Worm (Caenorhabditis elegans) whole organism, mixed stage, embryonic: ENCODE measurements around the gene col-154.
A peak's percentile ranks its signal among the peaks of the same experiment; 100 is the strongest.

Experiments
- M03D4.4 ChIP-seq: sonication (generic microtip); optimal IDR thresholded peaks from 2 replicates; lab custom pipeline; 2017; ENCODE audit warnings: mild to moderate bottlenecking, missing genetic modification characterization, missing compliant biosample characterization
- bed-3 ChIP-seq: fragments of 200-800 bp; sonication (Bioruptor generic); optimal IDR thresholded peaks from 3 replicates; lab custom pipeline; 2018; ENCODE audit warnings: mild to moderate bottlenecking, missing genetic modification characterization, moderate library complexity, missing compliant biosample characterization
- blmp-1 ChIP-seq: fragments of 150-350 bp; optimal IDR thresholded peaks from 2 replicates; lab custom pipeline; 2014; ENCODE audit warnings: missing biosample characterization, missing genetic modification characterization
- ceh-39 ChIP-seq: fragments of 150-350 bp; optimal IDR thresholded peaks from 2 replicates; lab custom pipeline; 2014; ENCODE audit warnings: missing biosample characterization, missing genetic modification characterization
- ceh-43 ChIP-seq: fragments of 200-800 bp; sonication (Bioruptor generic); optimal IDR thresholded peaks from 2 replicates; lab custom pipeline; 2018; ENCODE audit warnings: mild to moderate bottlenecking, missing genetic modification characterization, moderate library complexity, missing compliant biosample characterization
- ceh-83 ChIP-seq: fragments of 200-800 bp; sonication (Bioruptor generic); optimal IDR thresholded peaks from 2 replicates; lab custom pipeline; 2018; ENCODE audit warnings: mild to moderate bottlenecking, missing genetic modification characterization, missing compliant biosample characterization
- ces-1 ChIP-seq: fragments of 150-350 bp; optimal IDR thresholded peaks from 2 replicates; lab custom pipeline; 2014; ENCODE audit warnings: missing biosample characterization, missing genetic modification reagents, missing genetic modification characterization
- cnd-1 ChIP-seq: fragments of 200-800 bp; sonication (Bioruptor generic); optimal IDR thresholded peaks from 2 replicates; lab custom pipeline; 2018; ENCODE audit warnings: mild to moderate bottlenecking, missing genetic modification characterization, missing compliant biosample characterization
- elt-1 ChIP-seq: sonication (generic microtip); optimal IDR thresholded peaks from 2 replicates; lab custom pipeline; 2017; ENCODE audit warnings: missing genetic modification characterization, mild to moderate bottlenecking, missing compliant biosample characterization, antibody characterized with exemption, moderate library complexity, borderline replicate concordance; ENCODE audit not compliant: insufficient read depth
- elt-3 ChIP-seq: fragments of 150-350 bp; optimal IDR thresholded peaks from 2 replicates; lab custom pipeline; 2014; ENCODE audit warnings: missing biosample characterization, missing genetic modification characterization
- flh-1 ChIP-seq: fragments of 200-800 bp; sonication (Bioruptor generic); optimal IDR thresholded peaks from 2 replicates; lab custom pipeline; 2018; ENCODE audit warnings: mild to moderate bottlenecking, missing genetic modification characterization, moderate library complexity, missing compliant biosample characterization
- ham-2 ChIP-seq: fragments of 200-800 bp; sonication (Bioruptor generic); optimal IDR thresholded peaks from 2 replicates; lab custom pipeline; 2018; ENCODE audit warnings: mild to moderate bottlenecking, missing genetic modification characterization, missing compliant biosample characterization
- hlh-1 ChIP-seq: fragments of 150-350 bp; optimal IDR thresholded peaks from 2 replicates; lab custom pipeline; 2014; ENCODE audit warnings: missing biosample characterization, missing genetic modification reagents, missing genetic modification characterization
- lin-13 ChIP-seq: fragments of 150-350 bp; optimal IDR thresholded peaks from 2 replicates; lab custom pipeline; 2014; ENCODE audit warnings: missing biosample characterization, missing genetic modification characterization
- lin-32 ChIP-seq: fragments of 200-800 bp; sonication (Bioruptor generic); optimal IDR thresholded peaks from 2 replicates; lab custom pipeline; 2018; ENCODE audit warnings: mild to moderate bottlenecking, missing genetic modification characterization, missing compliant biosample characterization
- lsy-2 ChIP-seq: fragments of 150-350 bp; optimal IDR thresholded peaks from 2 replicates; lab custom pipeline; 2014; ENCODE audit warnings: missing biosample characterization, missing genetic modification characterization
- mab-5 ChIP-seq: fragments of 150-350 bp; optimal IDR thresholded peaks from 2 replicates; lab custom pipeline; 2014; ENCODE audit warnings: missing biosample characterization, missing genetic modification characterization
- mep-1 ChIP-seq: fragments of 150-350 bp; optimal IDR thresholded peaks from 2 replicates; lab custom pipeline; 2017; ENCODE audit warnings: missing biosample characterization, missing genetic modification reagents, missing genetic modification characterization, inconsistent platforms
- mls-2 ChIP-seq: sonication (generic microtip); optimal IDR thresholded peaks from 2 replicates; lab custom pipeline; 2016; ENCODE audit warnings: mild to moderate bottlenecking, missing genetic modification characterization, moderate library complexity, missing compliant biosample characterization
- nhr-12 ChIP-seq: fragments of 150-350 bp; optimal IDR thresholded peaks from 2 replicates; lab custom pipeline; 2014; ENCODE audit warnings: missing biosample characterization, missing genetic modification characterization
- nhr-76 ChIP-seq: sonication (generic microtip); optimal IDR thresholded peaks from 2 replicates; lab custom pipeline; 2017; ENCODE audit warnings: missing biosample characterization, missing genetic modification characterization
- pha-4 ChIP-seq: fragments of 150-350 bp; optimal IDR thresholded peaks from 2 replicates; lab custom pipeline; 2018; ENCODE audit warnings: missing biosample characterization, missing genetic modification reagents, missing genetic modification characterization
- sem-2 ChIP-seq: fragments of 200-800 bp; sonication (Bioruptor generic); optimal IDR thresholded peaks from 2 replicates; lab custom pipeline; 2018; ENCODE audit warnings: mild to moderate bottlenecking, missing genetic modification characterization, missing compliant biosample characterization
- snpc-4 ChIP-seq: fragments of 150-350 bp; optimal IDR thresholded peaks from 2 replicates; lab custom pipeline; 2014; ENCODE audit warnings: missing biosample characterization, missing genetic modification characterization
- sptf-1 ChIP-seq: sonication (generic microtip); optimal IDR thresholded peaks from 2 replicates; lab custom pipeline; 2017; ENCODE audit warnings: mild to moderate bottlenecking, missing genetic modification characterization, moderate library complexity, missing compliant biosample characterization
- tbx-8 ChIP-seq: fragments of 200-800 bp; sonication (Bioruptor generic); optimal IDR thresholded peaks from 2 replicates; lab custom pipeline; 2018; ENCODE audit warnings: mild to moderate bottlenecking, missing genetic modification characterization, moderate library complexity, missing compliant biosample characterization
- unc-120 ChIP-seq: sonication (generic microtip); optimal IDR thresholded peaks from 2 replicates; lab custom pipeline; 2017; ENCODE audit warnings: missing genetic modification characterization, missing compliant biosample characterization; ENCODE audit not compliant: poor library complexity, severe bottlenecking
- unc-39 ChIP-seq: fragments of 150-350 bp; optimal IDR thresholded peaks from 2 replicates; lab custom pipeline; 2014; ENCODE audit warnings: missing biosample characterization, missing genetic modification characterization
- unc-62 ChIP-seq: fragments of 150-350 bp; optimal IDR thresholded peaks from 2 replicates; lab custom pipeline; 2014; ENCODE audit warnings: missing biosample characterization, missing genetic modification reagents, missing genetic modification characterization
- zip-8 ChIP-seq: fragments of 150-350 bp; optimal IDR thresholded peaks from 2 replicates; lab custom pipeline; 2014; ENCODE audit warnings: missing biosample characterization, missing genetic modification characterization
- ztf-11 ChIP-seq: fragments of 150-350 bp; optimal IDR thresholded peaks from 2 replicates; lab custom pipeline; 2014; ENCODE audit warnings: missing biosample characterization, missing genetic modification characterization

The col-154 gene

DNA sequence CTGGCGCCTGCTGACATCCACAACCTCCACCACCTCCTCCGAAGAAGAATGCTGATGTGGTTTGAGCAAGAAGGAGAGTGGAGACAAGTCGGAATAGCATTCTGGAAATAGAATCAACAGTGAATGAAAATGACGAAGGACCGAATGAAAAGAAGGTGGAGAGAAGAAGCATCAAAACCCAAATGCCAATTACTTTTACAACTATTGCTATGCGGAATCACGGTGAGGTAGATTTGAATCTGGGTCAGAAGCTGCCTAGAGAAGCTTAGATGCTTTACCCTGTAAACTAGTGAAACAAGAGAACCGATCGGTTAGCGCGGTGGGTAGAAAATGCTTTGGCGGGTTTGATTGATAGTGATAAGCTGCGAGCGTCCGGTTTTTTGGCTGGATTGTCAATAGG lies 38.2 kb upstream of the col-154 start, which contains the start of gene grl-7:
grl-7 (minus strand) TSS at position 101 of the 400 bp plus-strand sequence.
- no peak for TF ChIP-seq lin-13 (tag; lab: Kevin White, UChicago)
- TF ChIP-seq elt-3 (tag; lab: Kevin White, UChicago), result no peak
- TF ChIP-seq, all 35 proteins: peak for 0

DNA sequence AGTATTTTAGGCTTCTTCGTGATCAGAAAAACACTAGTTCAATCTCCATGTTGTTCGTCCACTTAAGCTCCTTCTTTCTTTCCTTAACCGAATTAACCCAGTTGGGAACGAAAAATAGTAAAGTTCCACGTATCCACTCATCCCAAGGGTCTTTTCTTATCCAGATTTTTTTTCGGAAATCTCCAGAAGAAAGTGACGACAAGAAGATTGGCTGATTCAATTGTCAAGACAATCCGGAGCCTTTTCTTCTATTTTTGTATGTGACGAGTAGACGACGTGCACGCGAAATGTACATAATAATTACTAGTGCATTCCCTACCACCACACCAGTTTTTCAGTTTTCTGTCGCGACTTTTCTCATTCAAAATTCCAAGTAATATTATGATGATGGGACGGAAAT lies 33.9 kb upstream of the col-154 start:
- TF ChIP-seq ceh-43 (GFP tag; lab: Kevin White, UChicago) (no peak), ces-1 (GFP tag; lab: Kevin White, UChicago) (peak; percentile 19)

DNA sequence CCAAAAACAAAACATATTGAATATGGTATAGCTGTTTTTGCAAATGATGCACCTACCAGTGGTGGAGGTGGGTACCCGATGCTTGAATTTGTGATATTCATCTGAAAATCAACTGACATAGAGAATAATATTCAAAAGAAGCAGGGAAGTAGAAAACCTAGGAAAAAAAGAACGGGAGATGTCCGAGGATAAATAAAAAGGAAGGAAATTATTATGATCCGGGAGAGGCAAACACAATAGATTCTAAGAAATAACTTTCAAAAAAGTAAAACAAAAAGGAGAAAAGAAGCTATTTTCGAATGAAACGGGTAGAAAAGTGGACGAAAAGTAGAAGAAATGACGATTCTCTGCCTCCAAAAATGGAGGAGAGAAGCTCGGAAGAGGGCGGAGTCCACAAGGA lies 32.3 kb upstream of the col-154 start, which contains the start of gene npr-25:
npr-25 (minus strand) TSS at position 101 of the 400 bp plus-strand sequence.
- no peak for TF ChIP-seq lsy-2 (tag; lab: Kevin White, UChicago)
- TF ChIP-seq sem-2 (GFP tag; lab: Kevin White, UChicago), result no peak
- TF ChIP-seq, all 35 proteins: peak for 0

DNA sequence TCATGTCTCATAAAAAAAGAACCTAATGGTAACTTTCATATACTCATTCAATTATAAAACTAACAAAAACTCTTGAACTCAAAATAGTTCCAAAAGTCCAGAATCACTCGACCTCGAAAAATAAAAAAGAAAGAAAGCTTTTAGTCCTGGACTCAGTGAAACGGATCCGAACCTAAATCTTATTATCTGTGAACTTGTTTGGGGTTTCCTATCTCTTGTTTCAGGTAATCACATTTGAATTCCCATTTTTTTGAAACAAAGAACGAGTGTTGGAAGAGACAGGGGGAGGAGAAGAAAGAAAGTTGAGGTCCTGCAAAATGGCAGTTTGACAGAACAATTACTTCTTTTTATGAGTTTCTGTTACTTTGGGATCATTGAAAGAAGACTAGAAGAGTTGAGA lies 30.9 kb upstream of the col-154 start:
- TF ChIP-seq blmp-1, result no peak
- TF ChIP-seq sptf-1, result no peak
- TF ChIP-seq elt-1, result no peak
- peak; percentile 52 for TF ChIP-seq ces-1 (GFP tag; lab: Kevin White, UChicago)
- TF ChIP-seq ceh-43 (GFP tag; lab: Kevin White, UChicago), result no peak
- no peak for TF ChIP-seq nhr-12 (tag; lab: Kevin White, UChicago)
- TF ChIP-seq lin-32 (GFP tag; lab: Kevin White, UChicago), result no peak
- TF ChIP-seq ceh-39 (tag; lab: Kevin White, UChicago), result no peak
- TF ChIP-seq, all 35 proteins: peak for 1

DNA sequence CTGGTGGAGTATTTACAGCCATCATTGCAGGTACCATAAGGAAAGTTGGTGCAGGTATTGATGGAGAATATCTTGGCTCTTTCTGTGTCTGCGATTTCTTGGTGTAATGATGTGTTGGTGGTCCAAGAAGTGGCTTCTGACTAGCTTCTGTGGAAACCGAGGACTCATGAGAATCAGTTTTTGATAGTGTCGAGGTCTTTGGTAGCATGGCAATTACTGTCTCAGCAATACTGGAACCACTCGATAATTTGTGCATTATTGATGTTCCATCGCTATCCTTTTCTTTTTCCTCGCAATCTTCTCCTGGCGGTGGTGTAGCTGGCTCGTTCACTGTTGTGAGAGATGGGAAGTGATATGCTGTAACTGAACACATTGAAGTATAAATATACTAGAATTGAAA lies 21.6 kb upstream of the col-154 start:
- TF ChIP-seq nhr-12 (tag; lab: Kevin White, UChicago), result no peak
- TF ChIP-seq mep-1 (tag; lab: Kevin White, UChicago), result no peak
- TF ChIP-seq nhr-76, result no peak
- no peak for TF ChIP-seq unc-120
- TF ChIP-seq blmp-1, result no peak
- no peak for TF ChIP-seq cnd-1
- TF ChIP-seq sem-2 (GFP tag; lab: Kevin White, UChicago), result no peak
- no peak for TF ChIP-seq flh-1 (GFP tag; lab: Kevin White, UChicago)
- no peak for TF ChIP-seq ceh-83 (GFP tag; lab: Kevin White, UChicago)
- TF ChIP-seq tbx-8 (GFP tag; lab: Kevin White, UChicago), result no peak
- TF ChIP-seq ham-2 (GFP tag; lab: Kevin White, UChicago), result no peak
- TF ChIP-seq bed-3 (GFP tag; lab: Kevin White, UChicago), result no peak
- no peak for TF ChIP-seq ztf-11 (tag; lab: Kevin White, UChicago)
- no peak for TF ChIP-seq hlh-1 (tag; lab: Kevin White, UChicago)
- no peak for TF ChIP-seq sptf-1
- TF ChIP-seq zip-8 (tag; lab: Kevin White, UChicago), result no peak
- TF ChIP-seq ces-1 (GFP tag; lab: Kevin White, UChicago), result no peak
- no peak for TF ChIP-seq elt-1

DNA sequence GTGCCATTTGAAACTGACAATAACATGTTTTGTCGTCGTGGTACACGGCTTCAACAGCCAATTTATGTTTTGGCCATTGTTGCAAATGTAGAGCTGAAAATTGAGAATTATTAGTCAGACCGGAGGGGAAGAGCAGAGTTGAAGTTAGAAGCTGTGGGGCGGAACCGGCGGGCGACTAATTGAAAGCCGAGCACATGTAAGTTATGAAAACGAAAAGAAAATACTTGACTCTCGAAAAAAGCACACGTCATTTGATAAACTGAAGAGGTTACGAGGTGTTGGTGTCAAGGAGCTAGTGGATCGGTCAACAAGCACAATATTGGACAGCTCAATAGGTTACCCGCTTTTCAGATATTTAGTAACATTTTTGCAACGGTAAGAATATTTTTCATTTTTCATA lies 19.0 kb upstream of the col-154 start, which contains the start of gene dop-5:
dop-5 (minus strand) TSS at position 101 of the 400 bp plus-strand sequence.
- TF ChIP-seq sem-2 (GFP tag; lab: Kevin White, UChicago), result no peak
- no peak for TF ChIP-seq mls-2 (tag; lab: Kevin White, UChicago)
- no peak for TF ChIP-seq tbx-8 (GFP tag; lab: Kevin White, UChicago)
- TF ChIP-seq mep-1 (tag; lab: Kevin White, UChicago), result no peak
- no peak for TF ChIP-seq ztf-11 (tag; lab: Kevin White, UChicago)
- TF ChIP-seq unc-39 (tag; lab: Kevin White, UChicago), result no peak
- TF ChIP-seq mab-5 (tag; lab: Kevin White, UChicago), result no peak
- no peak for TF ChIP-seq ceh-43 (GFP tag; lab: Kevin White, UChicago)
- TF ChIP-seq nhr-12 (tag; lab: Kevin White, UChicago), result no peak
- no peak for TF ChIP-seq elt-1
- no peak for TF ChIP-seq hlh-1 (tag; lab: Kevin White, UChicago)
- no peak for TF ChIP-seq lin-13 (tag; lab: Kevin White, UChicago)
- TF ChIP-seq M03D4.4 (tag; lab: Kevin White, UChicago), result no peak
- no peak for TF ChIP-seq pha-4 (tag; lab: Kevin White, UChicago)
- TF ChIP-seq unc-120, result no peak
- TF ChIP-seq bed-3 (GFP tag; lab: Kevin White, UChicago), result no peak
- TF ChIP-seq unc-62 (GFP tag; lab: Kevin White, UChicago), result no peak
- TF ChIP-seq snpc-4 (tag; lab: Kevin White, UChicago), result no peak
- no peak for TF ChIP-seq ces-1 (GFP tag; lab: Kevin White, UChicago)
- TF ChIP-seq lsy-2 (tag; lab: Kevin White, UChicago), result no peak
